Fruit fly (Drosophila melanogaster) whole organism, embryonic: Measurements from ENCODE around the gene CG33669.

Source experiments
- B-H2 ChIP-seq: fragments of 200-800 bp; sonication (Bioruptor generic); optimal IDR thresholded peaks from 2 replicates; lab custom pipeline; 2018; ENCODE audit warnings: missing biosample characterization, mild to moderate bottlenecking, missing genetic modification characterization
- CG10147 ChIP-seq: fragments of 200-800 bp; sonication (Bioruptor generic); optimal IDR thresholded peaks from 2 replicates; lab custom pipeline; 2019; ENCODE audit warnings: missing biosample characterization, mild to moderate bottlenecking, missing genetic modification characterization, moderate library complexity
- CG11398 ChIP-seq: fragments of 200-800 bp; sonication (Bioruptor generic); optimal IDR thresholded peaks from 2 replicates; lab custom pipeline; 2016; ENCODE audit warnings: missing biosample characterization, missing genetic modification characterization
- CG12391 ChIP-seq: fragments of 200-800 bp; sonication (Bioruptor generic); optimal IDR thresholded peaks from 3 replicates; lab custom pipeline; 2018; ENCODE audit warnings: missing biosample characterization, mild to moderate bottlenecking, missing genetic modification characterization, moderate library complexity
- CG12942 ChIP-seq: fragments of 200-800 bp; sonication (Bioruptor generic); optimal IDR thresholded peaks from 3 replicates; lab custom pipeline; 2016; ENCODE audit warnings: missing biosample characterization, missing genetic modification characterization
- CG13624 ChIP-seq: fragments of 200-800 bp; sonication (Bioruptor generic); optimal IDR thresholded peaks from 2 replicates; lab custom pipeline; 2016; ENCODE audit warnings: missing biosample characterization, missing genetic modification characterization
- CG13775 ChIP-seq: fragments of 200-800 bp; sonication (Bioruptor generic); optimal IDR thresholded peaks from 3 replicates; lab custom pipeline; 2017; ENCODE audit warnings: missing biosample characterization, mild to moderate bottlenecking, missing genetic modification characterization
- CG14860 ChIP-seq: fragments of 200-800 bp; sonication (Bioruptor generic); IDR thresholded peaks from 3 replicates; pipeline ENCODE4 v1.3.6; 2022; ENCODE audit warnings: missing biosample characterization, missing genetic modification characterization; ENCODE audit not compliant: partially characterized antibody
- CG16813 ChIP-seq: fragments of 200-800 bp; sonication (Bioruptor generic); IDR thresholded peaks from 3 replicates; pipeline ENCODE4 v1.3.6; 2022; ENCODE audit warnings: missing biosample characterization, missing genetic modification characterization; ENCODE audit not compliant: partially characterized antibody
- CG17361 ChIP-seq: fragments of 200-800 bp; sonication (Bioruptor generic); IDR thresholded peaks from 3 replicates; pipeline ENCODE4 v1.3.6; 2022; ENCODE audit warnings: missing biosample characterization, missing genetic modification characterization
- CG2116 ChIP-seq: fragments of 200-800 bp; sonication (Bioruptor generic); optimal IDR thresholded peaks from 3 replicates; lab custom pipeline; 2018; ENCODE audit warnings: missing biosample characterization, mild to moderate bottlenecking, missing genetic modification characterization
- CG2202 ChIP-seq: fragments of 200-800 bp; sonication (Bioruptor generic); optimal IDR thresholded peaks from 2 replicates; lab custom pipeline; 2018; ENCODE audit warnings: missing biosample characterization, mild to moderate bottlenecking, missing genetic modification characterization
- CG2875 ChIP-seq: fragments of 200-800 bp; sonication (Bioruptor generic); optimal IDR thresholded peaks from 2 replicates; lab custom pipeline; 2017; ENCODE audit warnings: missing biosample characterization, mild to moderate bottlenecking, missing genetic modification characterization, missing genetic modification reagents
- CG30431 ChIP-seq: fragments of 200-800 bp; sonication (Bioruptor generic); optimal IDR thresholded peaks from 2 replicates; lab custom pipeline; 2017; ENCODE audit warnings: missing biosample characterization, missing genetic modification characterization
- CG3847 ChIP-seq: fragments of 200-800 bp; sonication (Bioruptor generic); IDR thresholded peaks from 2 replicates; pipeline ENCODE4 v1.3.6; 2022; ENCODE audit warnings: missing biosample characterization, missing genetic modification characterization
- CG43689 ChIP-seq: fragments of 200-800 bp; sonication (Bioruptor generic); IDR thresholded peaks from 2 replicates; pipeline ENCODE4 v1.3.6; 2022; ENCODE audit warnings: missing biosample characterization, missing genetic modification characterization
- CG5953 ChIP-seq: fragments of 200-800 bp; sonication (Bioruptor generic); IDR thresholded peaks from 2 replicates; pipeline ENCODE4 v1.3.6; 2022; ENCODE audit warnings: missing biosample characterization, missing genetic modification characterization
- CG7556 ChIP-seq: fragments of 200-800 bp; sonication (Bioruptor generic); optimal IDR thresholded peaks from 2 replicates; lab custom pipeline; 2017; ENCODE audit warnings: missing biosample characterization, mild to moderate bottlenecking, missing genetic modification characterization
- CG8281 ChIP-seq: fragments of 200-800 bp; sonication (Bioruptor generic); optimal IDR thresholded peaks from 2 replicates; lab custom pipeline; 2018; ENCODE audit warnings: missing biosample characterization, mild to moderate bottlenecking, missing genetic modification characterization, moderate library complexity
- CG8944 ChIP-seq: fragments of 200-800 bp; sonication (Bioruptor generic); optimal IDR thresholded peaks from 3 replicates; lab custom pipeline; 2016; ENCODE audit warnings: missing biosample characterization, missing genetic modification characterization
- CG9727 ChIP-seq: fragments of 200-800 bp; sonication (Bioruptor generic); optimal IDR thresholded peaks from 3 replicates; lab custom pipeline; 2017; ENCODE audit warnings: missing biosample characterization, mild to moderate bottlenecking, missing genetic modification characterization
- CkIIα-i1 ChIP-seq: fragments of 200-800 bp; sonication (Bioruptor generic); IDR thresholded peaks from 2 replicates; pipeline ENCODE4 v1.3.6; 2022; ENCODE audit warnings: missing biosample characterization, missing genetic modification characterization
- D19A ChIP-seq: fragments of 200-800 bp; optimal IDR thresholded peaks from 3 replicates; lab custom pipeline; 2019; ENCODE audit warnings: missing biosample characterization, mild to moderate bottlenecking, missing genetic modification characterization, moderate library complexity
- D19B ChIP-seq: fragments of 200-800 bp; sonication (Bioruptor generic); optimal IDR thresholded peaks from 2 replicates; lab custom pipeline; 2017; ENCODE audit warnings: missing biosample characterization, mild to moderate bottlenecking, missing genetic modification characterization
- Dref ChIP-seq: fragments of 200-800 bp; sonication (Bioruptor generic); IDR thresholded peaks from 2 replicates; pipeline ENCODE4 v1.3.6; 2022; ENCODE audit warnings: missing biosample characterization, missing genetic modification characterization
- HHEX ChIP-seq: fragments of 200-800 bp; sonication (Bioruptor generic); optimal IDR thresholded peaks from 3 replicates; lab custom pipeline; 2017; ENCODE audit warnings: missing biosample characterization, mild to moderate bottlenecking, missing genetic modification characterization, missing genetic modification reagents
- Hey ChIP-seq: fragments of 200-800 bp; sonication (Bioruptor generic); optimal IDR thresholded peaks from 3 replicates; lab custom pipeline; 2018; ENCODE audit warnings: missing biosample characterization, mild to moderate bottlenecking, missing genetic modification characterization
- NC2β ChIP-seq: fragments of 200-800 bp; sonication (Bioruptor generic); optimal IDR thresholded peaks from 2 replicates; lab custom pipeline; 2016; ENCODE audit warnings: missing biosample characterization, missing genetic modification characterization
- Nf-YA ChIP-seq: fragments of 200-800 bp; sonication (Bioruptor generic); IDR thresholded peaks from 2 replicates; pipeline ENCODE4 v1.3.6; 2022; ENCODE audit warnings: missing biosample characterization, missing genetic modification characterization
- Oli ChIP-seq: fragments of 200-800 bp; sonication (Bioruptor generic); optimal IDR thresholded peaks from 2 replicates; lab custom pipeline; 2018; ENCODE audit warnings: missing biosample characterization, mild to moderate bottlenecking, missing genetic modification characterization, moderate library complexity
- Poxn ChIP-seq: fragments of 200-800 bp; sonication (Bioruptor generic); IDR thresholded peaks from 2 replicates; pipeline ENCODE4 v1.3.6; 2022; ENCODE audit warnings: missing biosample characterization, missing genetic modification characterization
- Sin3A ChIP-seq: fragments of >200 bp; optimal IDR thresholded peaks from 2 replicates; lab custom pipeline; 2018
- crc ChIP-seq: fragments of 200-800 bp; sonication (Bioruptor generic); optimal IDR thresholded peaks from 2 replicates; lab custom pipeline; 2016; ENCODE audit warnings: missing biosample characterization, missing genetic modification characterization
- crp ChIP-seq, 2 experiments: fragments of 200-800 bp; sonication (Bioruptor generic); optimal IDR thresholded peaks; 2 replicates in 1 of 2; 3 replicates in 1 of 2; lab custom pipeline; 2017; ENCODE audit warnings: missing biosample characterization in 2 of 2, missing genetic modification characterization in 2 of 2, mild to moderate bottlenecking in 1 of 2, moderate library complexity in 1 of 2
- dmrt11E ChIP-seq: fragments of 200-800 bp; sonication (Bioruptor generic); optimal IDR thresholded peaks from 3 replicates; lab custom pipeline; 2018; ENCODE audit warnings: missing biosample characterization, mild to moderate bottlenecking, missing genetic modification characterization, moderate library complexity
- eve ChIP-seq, 2 experiments: fragments of >200 bp; optimal IDR thresholded peaks; 2 replicates each; lab custom pipeline; 2017; ENCODE audit warnings: missing biosample characterization in 2 of 2, missing genetic modification characterization in 2 of 2
- fd102C ChIP-seq: fragments of 200-800 bp; sonication (Bioruptor generic); optimal IDR thresholded peaks from 2 replicates; lab custom pipeline; 2018; ENCODE audit warnings: missing biosample characterization, mild to moderate bottlenecking, missing genetic modification characterization, moderate library complexity
- gem ChIP-seq: fragments of 200-800 bp; sonication (Bioruptor generic); optimal IDR thresholded peaks from 2 replicates; lab custom pipeline; 2019; ENCODE audit warnings: missing biosample characterization, mild to moderate bottlenecking, missing genetic modification characterization, moderate library complexity
- hth ChIP-seq: fragments of >200 bp; optimal IDR thresholded peaks from 2 replicates; lab custom pipeline; 2017; ENCODE audit warnings: inconsistent platforms
- kah ChIP-seq: fragments of 200-800 bp; sonication (Bioruptor generic); optimal IDR thresholded peaks from 2 replicates; lab custom pipeline; 2018; ENCODE audit warnings: missing biosample characterization, mild to moderate bottlenecking, missing genetic modification characterization
- klu ChIP-seq: fragments of 200-800 bp; sonication (Bioruptor generic); IDR thresholded peaks from 2 replicates; pipeline ENCODE4 v1.3.6; 2022; ENCODE audit warnings: missing biosample characterization, missing genetic modification characterization
- mam ChIP-seq: fragments of 200-800 bp; sonication (Bioruptor generic); optimal IDR thresholded peaks from 3 replicates; lab custom pipeline; 2016; ENCODE audit warnings: missing biosample characterization, missing genetic modification characterization
- mld ChIP-seq: fragments of 200-800 bp; sonication (Bioruptor generic); IDR thresholded peaks from 3 replicates; pipeline ENCODE4 v1.3.6; 2022; ENCODE audit warnings: missing biosample characterization, missing genetic modification characterization; ENCODE audit not compliant: partially characterized antibody
- odd ChIP-seq: fragments of 200-800 bp; sonication (Bioruptor generic); optimal IDR thresholded peaks from 2 replicates; lab custom pipeline; 2017; ENCODE audit warnings: missing biosample characterization, mild to moderate bottlenecking, missing genetic modification characterization
- pnt ChIP-seq: fragments of 200-800 bp; sonication (Bioruptor generic); optimal IDR thresholded peaks from 3 replicates; lab custom pipeline; 2016; ENCODE audit warnings: missing biosample characterization, missing genetic modification characterization
- repo ChIP-seq: fragments of 200-800 bp; sonication (Bioruptor generic); optimal IDR thresholded peaks from 2 replicates; lab custom pipeline; 2016; ENCODE audit warnings: missing biosample characterization, missing genetic modification characterization
- scrt ChIP-seq: fragments of 200-800 bp; sonication (Bioruptor generic); optimal IDR thresholded peaks from 2 replicates; lab custom pipeline; 2018; ENCODE audit warnings: missing biosample characterization, mild to moderate bottlenecking, missing genetic modification characterization, moderate library complexity
- so ChIP-seq: fragments of 200-800 bp; sonication (Bioruptor generic); IDR thresholded peaks from 3 replicates; pipeline ENCODE4 v1.3.6; 2022; ENCODE audit warnings: missing biosample characterization, missing genetic modification characterization
- tio ChIP-seq: fragments of 200-800 bp; sonication (Bioruptor generic); optimal IDR thresholded peaks from 2 replicates; lab custom pipeline; 2017; ENCODE audit warnings: missing biosample characterization, missing genetic modification characterization, inconsistent platforms
- yki ChIP-seq: fragments of >200 bp; optimal IDR thresholded peaks from 3 replicates; lab custom pipeline; 2018
- z ChIP-seq: fragments of 200-800 bp; sonication (Bioruptor generic); IDR thresholded peaks from 3 replicates; pipeline ENCODE4 v1.3.6; 2022; ENCODE audit warnings: missing biosample characterization, missing genetic modification characterization
- zen2 ChIP-seq: fragments of 200-800 bp; sonication (Bioruptor generic); IDR thresholded peaks from 3 replicates; pipeline ENCODE4 v1.3.6; 2022; ENCODE audit warnings: missing biosample characterization, missing genetic modification characterization; ENCODE audit not compliant: partially characterized antibody

CG33669 gene

dm6 chrX:6372769-6373197 is 27.1 kb downstream of the CG33669 start, which contains the start of gene PpV (continued):
- TF ChIP-seq gem (tag; lab: Kevin White, UChicago) = no peak
- peak; percentile 68 for TF ChIP-seq CG3847 (GFP tag; lab: Robert Waterston, UW)
- TF ChIP-seq Dref (GFP tag; lab: Robert Waterston, UW) = peak; percentile 86
- no peak for TF ChIP-seq yki (lab: Kevin White, UChicago)
- peak; percentile 18 for TF ChIP-seq B-H2
- no peak for TF ChIP-seq D19B (GFP tag; lab: Kevin White, UChicago)
- no peak for TF ChIP-seq CG7556
- TF ChIP-seq eve (GFP tag; optimal IDR thresholded peaks at IDR 0.05; lab: Kevin White, UChicago) = no peak
- no peak for TF ChIP-seq tio
- no peak for TF ChIP-seq CG11398 (GFP tag; lab: Kevin White, UChicago)
- no peak for TF ChIP-seq CG2202 (tag; lab: Kevin White, UChicago)
- TF ChIP-seq klu (GFP tag; lab: Robert Waterston, UW) = no peak
- TF ChIP-seq hth (lab: Kevin White, UChicago) = no peak
- peak; percentile 89 for TF ChIP-seq CG2116 (GFP tag; lab: Kevin White, UChicago)
- no peak for TF ChIP-seq Hey (tag; lab: Kevin White, UChicago)
- no peak for TF ChIP-seq Poxn (GFP tag; lab: Robert Waterston, UW)
- TF ChIP-seq crc = no peak
- peak in 1 of 2 experiments; percentile 19 for TF ChIP-seq crp (GFP tag; optimal IDR thresholded peaks at IDR 0.05; lab: Kevin White, UChicago)
- TF ChIP-seq Nf-YA (GFP tag; lab: Robert Waterston, UW) = no peak
- TF ChIP-seq CG43689 = no peak
- TF ChIP-seq CG10147 = no peak
- TF ChIP-seq CG12391 (tag; lab: Kevin White, UChicago) = peak; percentile 5
- TF ChIP-seq repo (GFP tag; lab: Kevin White, UChicago) = no peak
- TF ChIP-seq CG5953 (GFP tag; lab: Robert Waterston, UW) = no peak
- TF ChIP-seq, all 482 proteins: peak for 82

dm6 chrX:6366357-6366691 is 33.6 kb downstream of the CG33669 start:
- TF ChIP-seq CG9727 (GFP tag; lab: Kevin White, UChicago) = peak; percentile 80
- peak; percentile 82 for TF ChIP-seq Oli (tag; lab: Kevin White, UChicago)
- TF ChIP-seq Sin3A = no peak
- peak; percentile 22 for TF ChIP-seq dmrt11E (tag; lab: Kevin White, UChicago)
- peak; percentile 45 for TF ChIP-seq CG30431
- TF ChIP-seq fd102C (GFP tag; lab: Kevin White, UChicago) = no peak
- TF ChIP-seq so = peak; percentile 87
- TF ChIP-seq CG12942 (GFP tag; lab: Kevin White, UChicago) = peak; percentile 55
- peak; percentile 75 for TF ChIP-seq CG13775 (GFP tag; lab: Kevin White, UChicago)
- TF ChIP-seq CG2875 (GFP tag; lab: Kevin White, UChicago) = peak; percentile 46
- TF ChIP-seq mam (GFP tag; lab: Kevin White, UChicago) = peak; percentile 92
- TF ChIP-seq HHEX (GFP tag; lab: Kevin White, UChicago) = peak; percentile 81
- peak; percentile 93 for TF ChIP-seq B-H2
- TF ChIP-seq CG17361 (GFP tag; lab: Robert Waterston, UW) = peak; percentile 68; the same call in 2 of the 3 replicates
- TF ChIP-seq CG16813 (GFP tag; lab: Robert Waterston, UW) = no peak
- no peak for TF ChIP-seq mld (GFP tag; lab: Robert Waterston, UW)
- peak; percentile 54 for TF ChIP-seq kah (GFP tag; lab: Kevin White, UChicago)
- peak; percentile 45 for TF ChIP-seq NC2β (GFP tag; lab: Kevin White, UChicago)
- no peak for TF ChIP-seq zen2 (GFP tag; lab: Robert Waterston, UW)
- TF ChIP-seq z = 0 out of 3 replicates have a peak, but pooled peaks have one; percentile 35
- TF ChIP-seq scrt (GFP tag; lab: Kevin White, UChicago) = peak; percentile 70
- TF ChIP-seq CG13624 = peak; percentile 95
- peak; percentile 79 for TF ChIP-seq pnt (GFP tag; lab: Kevin White, UChicago)
- TF ChIP-seq CG8944 (GFP tag; lab: Kevin White, UChicago) = peak; percentile 71
- peak; percentile 58 for TF ChIP-seq D19A
- peak; percentile 70 for TF ChIP-seq odd
- no peak for TF ChIP-seq CG14860 (GFP tag; lab: Robert Waterston, UW)
- TF ChIP-seq CkIIα-i1 (GFP tag; lab: Robert Waterston, UW) = 0 out of 2 replicates have a peak, but pooled peaks have one; percentile 42
- TF ChIP-seq CG8281 (tag; lab: Kevin White, UChicago) = peak; percentile 54
